Fruit fly (Drosophila melanogaster) whole organism, embryonic: ENCODE data around the gene CG31792.

Source experiments
- Antp ChIP-seq: fragments of 200-800 bp; sonication (Bioruptor generic); optimal IDR thresholded peaks from 3 replicates; lab custom pipeline; 2016; ENCODE audit warnings: missing biosample characterization, missing genetic modification characterization
- CG10209 ChIP-seq: fragments of 200-800 bp; sonication (Bioruptor generic); optimal IDR thresholded peaks from 3 replicates; lab custom pipeline; 2017; ENCODE audit warnings: missing biosample characterization, mild to moderate bottlenecking, missing genetic modification characterization, missing genetic modification reagents
- CG10321 ChIP-seq: fragments of 200-800 bp; sonication (Bioruptor generic); IDR thresholded peaks from 2 replicates; pipeline ENCODE4 v1.3.6; 2022; ENCODE audit warnings: missing biosample characterization, missing genetic modification characterization
- CG12659 ChIP-seq: fragments of 200-800 bp; sonication (Bioruptor generic); optimal IDR thresholded peaks from 3 replicates; lab custom pipeline; 2017; ENCODE audit warnings: mild to moderate bottlenecking, missing biosample characterization, missing genetic modification reagents, missing genetic modification characterization
- CG13287 ChIP-seq: fragments of 200-800 bp; sonication (Bioruptor generic); IDR thresholded peaks from 2 replicates; pipeline ENCODE4 v1.3.6; 2022; ENCODE audit warnings: missing biosample characterization, missing genetic modification characterization; ENCODE audit not compliant: partially characterized antibody
- CG13424 ChIP-seq: fragments of 200-800 bp; sonication (Bioruptor generic); optimal IDR thresholded peaks from 2 replicates; lab custom pipeline; 2019; ENCODE audit warnings: missing biosample characterization, mild to moderate bottlenecking, missing genetic modification characterization, moderate library complexity
- CG14710 ChIP-seq: fragments of 200-800 bp; sonication (Bioruptor generic); optimal IDR thresholded peaks from 3 replicates; lab custom pipeline; 2019; ENCODE audit warnings: missing biosample characterization, mild to moderate bottlenecking, missing genetic modification characterization, moderate library complexity
- CG14965 ChIP-seq: fragments of 200-800 bp; sonication (Bioruptor generic); optimal IDR thresholded peaks from 2 replicates; lab custom pipeline; 2016; ENCODE audit warnings: missing biosample characterization, missing genetic modification characterization, borderline replicate concordance
- CG15514 ChIP-seq: fragments of 200-800 bp; sonication (Bioruptor generic); optimal IDR thresholded peaks from 3 replicates; lab custom pipeline; 2017; ENCODE audit warnings: missing biosample characterization, missing genetic modification characterization, mild to moderate bottlenecking, moderate library complexity, missing genetic modification reagents
- CG17802 ChIP-seq: fragments of 200-800 bp; sonication (Bioruptor generic); optimal IDR thresholded peaks from 2 replicates; lab custom pipeline; 2018; ENCODE audit warnings: missing biosample characterization, mild to moderate bottlenecking, missing genetic modification characterization, moderate library complexity
- CG18262 ChIP-seq: fragments of 200-800 bp; optimal IDR thresholded peaks from 3 replicates; lab custom pipeline; 2019; ENCODE audit warnings: missing biosample characterization, mild to moderate bottlenecking, missing genetic modification characterization, moderate library complexity
- CG2129 ChIP-seq: fragments of 200-800 bp; sonication (Bioruptor generic); IDR thresholded peaks from 2 replicates; pipeline ENCODE4 v1.3.6; 2022; ENCODE audit warnings: missing biosample characterization, missing genetic modification characterization; ENCODE audit not compliant: partially characterized antibody
- CG2678 ChIP-seq: fragments of 200-800 bp; sonication (Bioruptor generic); optimal IDR thresholded peaks from 3 replicates; lab custom pipeline; 2019; ENCODE audit warnings: missing biosample characterization, mild to moderate bottlenecking, missing genetic modification characterization, moderate library complexity
- CG32532 ChIP-seq: fragments of 200-800 bp; sonication (Bioruptor generic); IDR thresholded peaks from 2 replicates; pipeline ENCODE4 v1.3.6; 2022; ENCODE audit warnings: missing biosample characterization, missing genetic modification characterization
- CG42726 ChIP-seq: fragments of 200-800 bp; sonication (Bioruptor generic); IDR thresholded peaks from 2 replicates; pipeline ENCODE4 v1.3.6; 2022; ENCODE audit warnings: missing biosample characterization, missing genetic modification characterization; ENCODE audit not compliant: partially characterized antibody
- CG4282 ChIP-seq: fragments of 200-800 bp; sonication (Bioruptor generic); optimal IDR thresholded peaks from 2 replicates; lab custom pipeline; 2016; ENCODE audit warnings: missing biosample characterization, missing genetic modification characterization
- CG43689 ChIP-seq: fragments of 200-800 bp; sonication (Bioruptor generic); IDR thresholded peaks from 2 replicates; pipeline ENCODE4 v1.3.6; 2022; ENCODE audit warnings: missing biosample characterization, missing genetic modification characterization
- CG4404 ChIP-seq: fragments of 200-800 bp; sonication (Bioruptor generic); IDR thresholded peaks from 2 replicates; pipeline ENCODE4 v1.3.6; 2022; ENCODE audit warnings: missing biosample characterization, missing genetic modification characterization
- CG6175 ChIP-seq: fragments of 200-800 bp; sonication (Bioruptor generic); IDR thresholded peaks from 3 replicates; pipeline ENCODE4 v1.3.6; 2022; ENCODE audit warnings: missing biosample characterization, missing genetic modification characterization
- CG6683 ChIP-seq: fragments of 200-800 bp; sonication (Bioruptor generic); optimal IDR thresholded peaks from 2 replicates; lab custom pipeline; 2017; ENCODE audit warnings: missing biosample characterization, mild to moderate bottlenecking, missing genetic modification characterization, missing genetic modification reagents
- CG6854 ChIP-seq: fragments of 200-800 bp; sonication (Bioruptor generic); optimal IDR thresholded peaks from 3 replicates; lab custom pipeline; 2017; ENCODE audit warnings: missing biosample characterization, mild to moderate bottlenecking, missing genetic modification characterization
- CG8388 ChIP-seq: fragments of 200-800 bp; sonication (Bioruptor generic); optimal IDR thresholded peaks from 2 replicates; lab custom pipeline; 2019; ENCODE audit warnings: missing biosample characterization, mild to moderate bottlenecking, missing genetic modification characterization, moderate library complexity
- CG9817 ChIP-seq: fragments of 200-800 bp; sonication (Bioruptor generic); optimal IDR thresholded peaks from 2 replicates; lab custom pipeline; 2018; ENCODE audit warnings: missing biosample characterization, mild to moderate bottlenecking, missing genetic modification characterization, moderate library complexity
- D19A ChIP-seq: fragments of 200-800 bp; optimal IDR thresholded peaks from 3 replicates; lab custom pipeline; 2019; ENCODE audit warnings: missing biosample characterization, mild to moderate bottlenecking, missing genetic modification characterization, moderate library complexity
- Doc3 ChIP-seq: fragments of 200-800 bp; sonication (Bioruptor generic); IDR thresholded peaks from 3 replicates; pipeline ENCODE4 v1.3.6; 2022; ENCODE audit warnings: missing biosample characterization, missing genetic modification characterization; ENCODE audit not compliant: partially characterized antibody
- Ets97D ChIP-seq: fragments of 200-800 bp; sonication (Bioruptor generic); optimal IDR thresholded peaks from 3 replicates; lab custom pipeline; 2016; ENCODE audit warnings: missing biosample characterization, missing genetic modification characterization
- HLH3B ChIP-seq: fragments of 200-800 bp; sonication (Bioruptor generic); IDR thresholded peaks from 2 replicates; pipeline ENCODE4 v1.3.6; 2022; ENCODE audit warnings: missing biosample characterization, missing genetic modification characterization
- HLH4C ChIP-seq: fragments of 200-800 bp; sonication (Bioruptor generic); IDR thresholded peaks from 3 replicates; pipeline ENCODE4 v1.3.6; 2022; ENCODE audit warnings: missing biosample characterization, missing genetic modification characterization; ENCODE audit not compliant: partially characterized antibody
- Hr78 ChIP-seq, 2 experiments: fragments of 200-800 bp in 1 of 2; fragments of >200 bp in 1 of 2; sonication (Bioruptor generic) in 1 of 2; optimal IDR thresholded peaks; 2 replicates each; lab custom pipeline; 2017 to 2019; ENCODE audit warnings: missing biosample characterization in 2 of 2, missing genetic modification characterization in 2 of 2, mild to moderate bottlenecking in 1 of 2, moderate library complexity in 1 of 2
- Nf-YC ChIP-seq: fragments of 200-800 bp; optimal IDR thresholded peaks from 3 replicates; lab custom pipeline; 2019; ENCODE audit warnings: missing biosample characterization, mild to moderate bottlenecking, missing genetic modification characterization, moderate library complexity
- Ravus ChIP-seq: fragments of 200-800 bp; sonication (Bioruptor generic); IDR thresholded peaks from 2 replicates; pipeline ENCODE4 v1.3.6; 2022; ENCODE audit warnings: missing biosample characterization, missing genetic modification characterization
- Scr ChIP-seq: fragments of 200-800 bp; sonication (Bioruptor generic); IDR thresholded peaks from 2 replicates; pipeline ENCODE4 v1.3.6; 2022; ENCODE audit warnings: missing biosample characterization, missing genetic modification characterization; ENCODE audit not compliant: partially characterized antibody
- Xrp1 ChIP-seq: fragments of 200-800 bp; sonication (Bioruptor generic); IDR thresholded peaks from 2 replicates; pipeline ENCODE4 v1.3.6; 2022; ENCODE audit warnings: missing biosample characterization, missing genetic modification characterization
- aop ChIP-seq: fragments of 200-800 bp; sonication (Bioruptor generic); IDR thresholded peaks from 2 replicates; pipeline ENCODE4 v1.3.6; 2022; ENCODE audit warnings: missing biosample characterization, missing genetic modification characterization
- ase ChIP-seq: fragments of 200-800 bp; sonication (Bioruptor generic); IDR thresholded peaks from 3 replicates; pipeline ENCODE4 v1.3.6; 2022; ENCODE audit warnings: missing biosample characterization, missing genetic modification characterization
- bigmax ChIP-seq: fragments of 200-800 bp; sonication (Bioruptor generic); optimal IDR thresholded peaks from 2 replicates; lab custom pipeline; 2018; ENCODE audit warnings: missing biosample characterization, mild to moderate bottlenecking, missing genetic modification characterization
- chinmo ChIP-seq: fragments of 200-800 bp; sonication (Bioruptor generic); IDR thresholded peaks from 4 replicates; pipeline ENCODE4 v1.3.6; 2022; ENCODE audit warnings: missing biosample characterization, missing genetic modification characterization; ENCODE audit not compliant: partially characterized antibody
- dmrt11E ChIP-seq: fragments of 200-800 bp; sonication (Bioruptor generic); optimal IDR thresholded peaks from 3 replicates; lab custom pipeline; 2018; ENCODE audit warnings: missing biosample characterization, mild to moderate bottlenecking, missing genetic modification characterization, moderate library complexity
- exex ChIP-seq: fragments of 200-800 bp; sonication (Bioruptor generic); optimal IDR thresholded peaks from 4 replicates; lab custom pipeline; 2018; ENCODE audit warnings: missing biosample characterization, mild to moderate bottlenecking, missing genetic modification characterization, moderate library complexity
- gcm ChIP-seq: fragments of 200-800 bp; sonication (Bioruptor generic); optimal IDR thresholded peaks from 2 replicates; lab custom pipeline; 2019; ENCODE audit warnings: missing biosample characterization, mild to moderate bottlenecking, missing genetic modification characterization, moderate library complexity
- h ChIP-seq: fragments of >200 bp; optimal IDR thresholded peaks from 2 replicates; lab custom pipeline; 2017
- pnt ChIP-seq: fragments of 200-800 bp; sonication (Bioruptor generic); optimal IDR thresholded peaks from 3 replicates; lab custom pipeline; 2016; ENCODE audit warnings: missing biosample characterization, missing genetic modification characterization
- schlank ChIP-seq: fragments of 200-800 bp; sonication (Bioruptor generic); optimal IDR thresholded peaks from 2 replicates; lab custom pipeline; 2018; ENCODE audit warnings: missing biosample characterization, mild to moderate bottlenecking, missing genetic modification characterization
- tap ChIP-seq: fragments of 200-800 bp; optimal IDR thresholded peaks from 3 replicates; lab custom pipeline; 2019; ENCODE audit warnings: missing biosample characterization, mild to moderate bottlenecking, missing genetic modification characterization, moderate library complexity
- toy ChIP-seq: fragments of 200-800 bp; sonication (Bioruptor generic); IDR thresholded peaks from 2 replicates; pipeline ENCODE4 v1.3.6; 2022; ENCODE audit warnings: missing biosample characterization, missing genetic modification characterization
- ttk ChIP-seq: fragments of 200-800 bp; sonication (Bioruptor generic); IDR thresholded peaks from 2 replicates; pipeline ENCODE4 v2.1.2; 2022; ENCODE audit warnings: missing biosample characterization, missing genetic modification characterization
- twi ChIP-seq: fragments of 200-800 bp; optimal IDR thresholded peaks from 2 replicates; lab custom pipeline; 2019; ENCODE audit warnings: missing biosample characterization, mild to moderate bottlenecking, missing genetic modification characterization, moderate library complexity
- wek ChIP-seq: fragments of 200-800 bp; sonication (Bioruptor generic); optimal IDR thresholded peaks from 3 replicates; lab custom pipeline; 2018; ENCODE audit warnings: missing biosample characterization, mild to moderate bottlenecking, missing genetic modification characterization, moderate library complexity
- zen2 ChIP-seq: fragments of 200-800 bp; sonication (Bioruptor generic); IDR thresholded peaks from 3 replicates; pipeline ENCODE4 v1.3.6; 2022; ENCODE audit warnings: missing biosample characterization, missing genetic modification characterization; ENCODE audit not compliant: partially characterized antibody

The CG31792 gene

DNA sequence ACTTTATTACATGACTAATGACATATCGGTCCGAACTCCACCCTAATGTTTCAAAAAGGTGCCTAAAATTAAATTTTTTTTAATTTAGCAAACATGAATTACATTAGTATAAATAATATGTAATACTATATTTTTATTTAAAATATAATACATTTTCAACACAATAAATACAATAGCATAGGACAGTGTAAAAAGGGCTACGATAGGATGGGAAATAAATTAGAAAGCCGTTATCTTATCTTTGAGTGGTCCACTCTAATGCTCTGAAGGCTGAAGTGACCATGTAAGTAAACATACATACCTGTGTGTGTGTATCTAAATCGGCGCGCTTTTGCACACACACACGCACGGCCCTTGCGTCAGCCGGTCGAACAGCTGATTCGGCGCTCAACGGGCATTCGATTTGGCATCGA lies 5.7 kb downstream of the CG31792 start, which contains the start of gene CG31793 (continued):
- peak; percentile 53 for TF ChIP-seq Nf-YC
- no peak for TF ChIP-seq CG17802
- TF ChIP-seq Antp: no peak
- TF ChIP-seq CG6854: peak; percentile 56
- TF ChIP-seq CG14965: no peak
- TF ChIP-seq Doc3 (GFP tag; lab: Robert Waterston, UW): no peak
- TF ChIP-seq CG4404 (GFP tag; lab: Robert Waterston, UW): no peak
- peak; percentile 65 for TF ChIP-seq CG12659 (GFP tag; lab: Kevin White, UChicago)
- peak; percentile 71; the same call in 1 of the 2 replicates for TF ChIP-seq CG32532
- TF ChIP-seq dmrt11E (tag; lab: Kevin White, UChicago): no peak
- peak; percentile 25; the same call in 1 of the 2 replicates for TF ChIP-seq HLH3B
- no peak for TF ChIP-seq schlank
- peak; percentile 20 for TF ChIP-seq CG9817 (tag; lab: Kevin White, UChicago)
- TF ChIP-seq chinmo (GFP tag; lab: Robert Waterston, UW): peak; percentile 65; the same call in 2 of the 4 replicates
- no peak for TF ChIP-seq pnt (GFP tag; lab: Kevin White, UChicago)
- no peak for TF ChIP-seq zen2 (GFP tag; lab: Robert Waterston, UW)
- 0 out of 3 replicates have a peak, but pooled peaks have one; percentile 20 for TF ChIP-seq ase
- no peak for TF ChIP-seq aop (GFP tag; lab: Robert Waterston, UW)
- no peak for TF ChIP-seq Hr78 (GFP tag; optimal IDR thresholded peaks at IDR 0.05; lab: Kevin White, UChicago)
- peak; percentile 68 for TF ChIP-seq exex (tag; lab: Kevin White, UChicago)
- peak; percentile 79 for TF ChIP-seq CG2678
- no peak for TF ChIP-seq twi (tag; lab: Kevin White, UChicago)
- peak; percentile 45; the same call in 1 of the 2 replicates for TF ChIP-seq CG13287
- TF ChIP-seq bigmax: no peak
- TF ChIP-seq CG42726: no peak
- TF ChIP-seq tap (tag; lab: Kevin White, UChicago): peak; percentile 2
- no peak for TF ChIP-seq h (lab: Kevin White, UChicago)
- peak; percentile 40 for TF ChIP-seq gcm (GFP tag; lab: Kevin White, UChicago)
- no peak for TF ChIP-seq HLH4C (GFP tag; lab: Robert Waterston, UW)
- peak; percentile 60 for TF ChIP-seq CG13424 (tag; lab: Kevin White, UChicago)
- TF ChIP-seq Ravus: no peak
- no peak for TF ChIP-seq toy
- no peak for TF ChIP-seq Scr (GFP tag; lab: Robert Waterston, UW)
- no peak for TF ChIP-seq CG43689
- TF ChIP-seq ttk: no peak
- peak; percentile 36 for TF ChIP-seq CG8388
- TF ChIP-seq CG14710: peak; percentile 2
- peak; percentile 52 for TF ChIP-seq CG6683
- TF ChIP-seq CG2129: no peak
- peak; percentile 57 for TF ChIP-seq CG18262 (tag; lab: Kevin White, UChicago)
- peak; percentile 33; the same call in 1 of the 2 replicates for TF ChIP-seq CG10321 (GFP tag; lab: Robert Waterston, UW)
- peak; percentile 53 for TF ChIP-seq CG10209 (GFP tag; lab: Kevin White, UChicago)
- TF ChIP-seq CG15514: peak; percentile 59
- TF ChIP-seq D19A (tag; lab: Kevin White, UChicago): peak; percentile 62
- TF ChIP-seq wek: no peak
- no peak for TF ChIP-seq CG4282 (GFP tag; lab: Kevin White, UChicago)
- TF ChIP-seq CG6175 (GFP tag; lab: Robert Waterston, UW): no peak
- no peak for TF ChIP-seq Ets97D
- peak; percentile 44; the same call in 1 of the 2 replicates for TF ChIP-seq Xrp1
